Worm (Caenorhabditis elegans): ENCODE data around the gene srh-130.

Gene srh-130

DNA sequence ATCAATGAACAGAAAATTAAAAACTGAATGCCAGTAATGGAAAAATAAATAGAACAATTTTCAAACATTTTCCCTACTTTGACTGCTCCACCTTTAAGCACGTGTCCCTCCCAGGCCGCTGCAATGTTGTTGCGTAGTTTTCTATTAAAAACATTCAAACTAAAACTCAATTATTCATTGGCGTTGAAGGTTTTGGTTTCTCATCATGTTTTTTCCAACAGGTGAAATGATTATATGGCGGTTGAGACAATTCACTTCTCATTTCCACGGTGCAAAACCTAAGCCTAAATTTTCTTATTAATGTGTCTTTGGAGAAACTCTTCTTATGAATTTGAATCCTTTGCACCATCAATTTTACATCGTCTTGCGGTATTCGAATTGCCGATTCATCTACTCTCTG lies at the start of gene srh-130:
Gene srh-130 (plus strand): TSS at position 301 of the 400 bp plus-strand sequence.
- TF ChIP-seq W03F9.2 (tag; optimal IDR thresholded peaks at IDR 0.05) (no peak), dao-5 (tag; optimal IDR thresholded peaks at IDR 0.05) (no peak)

DNA sequence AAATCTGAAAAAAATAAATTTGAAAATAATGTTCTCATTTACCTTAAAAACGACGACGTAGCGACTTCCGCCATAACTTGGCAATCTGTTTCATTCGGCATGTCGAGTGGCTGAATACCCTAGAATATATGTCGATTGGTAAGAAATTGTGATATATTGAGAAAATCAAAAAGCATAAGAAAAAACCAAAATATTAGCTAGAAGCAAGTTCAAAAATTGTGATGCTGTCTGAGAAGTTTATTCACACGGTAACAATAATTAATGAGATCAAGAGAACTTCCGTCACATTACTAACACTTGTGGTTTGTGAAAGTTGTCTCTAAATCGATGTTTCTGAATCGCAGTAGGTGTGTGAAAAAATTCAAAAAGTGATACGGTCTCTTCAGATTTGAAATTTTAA lies 49.0 kb upstream of the srh-130 start, which contains the start of gene srab-1:
Gene srab-1 (minus strand): TSS at position 101 of the 400 bp plus-strand sequence.
- no peak for TF ChIP-seq dao-5 (tag; optimal IDR thresholded peaks at IDR 0.05)
- no peak for TF ChIP-seq him-1 (tag; optimal IDR thresholded peaks at IDR 0.05)
- TF ChIP-seq W03F9.2 (tag; optimal IDR thresholded peaks at IDR 0.05): no peak

DNA sequence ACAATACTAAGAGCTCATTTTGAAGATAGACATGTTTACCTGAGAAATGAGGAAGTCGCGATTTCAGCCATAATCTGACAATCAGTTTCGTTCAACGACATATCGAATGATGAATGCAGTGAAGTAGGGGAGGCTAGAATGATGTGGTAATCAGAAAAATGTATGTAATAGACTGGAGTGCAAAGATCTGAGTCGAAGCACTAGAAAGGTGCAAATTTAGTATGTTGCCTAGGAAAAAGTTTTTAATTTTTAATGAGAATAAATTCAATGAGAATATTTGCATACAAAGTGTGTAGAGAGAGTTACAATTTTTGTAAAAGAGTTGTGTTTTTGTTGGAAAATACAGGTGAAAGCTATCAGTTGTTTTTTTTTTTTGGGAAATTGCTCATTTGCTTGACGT lies 46.0 kb upstream of the srh-130 start, which contains the start of gene srab-2:
Gene srab-2 (minus strand): TSS at position 101 of the 400 bp plus-strand sequence.
- TF ChIP-seq him-1 (tag; optimal IDR thresholded peaks at IDR 0.05) (no peak), W03F9.2 (tag; optimal IDR thresholded peaks at IDR 0.05) (no peak), dao-5 (tag; optimal IDR thresholded peaks at IDR 0.05) (no peak)

DNA sequence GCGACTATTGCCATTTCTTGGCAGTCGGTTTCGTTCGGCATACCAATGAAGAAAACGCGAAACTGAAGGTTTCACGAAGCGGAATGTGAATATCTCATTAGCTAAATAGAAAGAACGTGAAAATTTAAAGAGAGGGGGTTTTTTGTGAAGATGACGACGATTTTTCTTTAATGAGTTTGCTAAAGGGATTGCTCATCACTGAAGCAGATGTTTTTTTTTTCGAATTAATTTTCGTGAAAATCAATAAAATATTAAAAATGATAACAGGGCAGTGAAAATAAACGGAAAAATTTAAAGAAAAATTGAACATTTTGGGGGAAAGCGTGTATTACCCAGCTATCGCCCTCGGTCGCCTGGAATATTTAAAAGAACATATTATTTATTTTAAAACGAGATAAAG lies 43.2 kb upstream of the srh-130 start, which contains the start of gene srab-3:
Gene srab-3 (minus strand): TSS at position 101 of the 400 bp plus-strand sequence.
- TF ChIP-seq him-1 (tag; optimal IDR thresholded peaks at IDR 0.05) (no peak), dao-5 (tag; optimal IDR thresholded peaks at IDR 0.05) (no peak), W03F9.2 (tag; optimal IDR thresholded peaks at IDR 0.05) (no peak)

DNA sequence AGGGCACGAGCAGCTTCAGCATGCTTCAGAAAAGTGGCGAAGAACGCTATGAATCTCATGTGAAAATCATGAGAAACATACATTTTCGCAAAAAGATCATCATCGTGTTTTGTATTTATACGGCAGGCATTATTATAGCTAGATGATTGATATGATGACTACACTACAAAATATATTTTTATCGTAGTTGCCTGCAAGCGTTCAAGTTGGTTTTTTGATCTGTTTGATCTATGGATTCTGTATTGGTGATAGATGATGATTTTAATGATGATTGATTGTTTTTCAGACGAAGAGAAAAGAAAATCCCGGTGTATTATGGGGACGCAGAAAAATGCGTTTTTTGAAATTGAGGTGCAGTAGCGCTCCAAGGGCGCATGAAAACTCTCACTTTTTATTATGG lies 40.3 kb upstream of the srh-130 start, which contains the start of gene ugt-63:
Gene ugt-63 (minus strand): TSS at position 89 of the 400 bp plus-strand sequence.
- TF ChIP-seq dao-5 (tag; optimal IDR thresholded peaks at IDR 0.05): no peak
- no peak for TF ChIP-seq W03F9.2 (tag; optimal IDR thresholded peaks at IDR 0.05)
- TF ChIP-seq him-1 (tag; optimal IDR thresholded peaks at IDR 0.05): no peak

DNA sequence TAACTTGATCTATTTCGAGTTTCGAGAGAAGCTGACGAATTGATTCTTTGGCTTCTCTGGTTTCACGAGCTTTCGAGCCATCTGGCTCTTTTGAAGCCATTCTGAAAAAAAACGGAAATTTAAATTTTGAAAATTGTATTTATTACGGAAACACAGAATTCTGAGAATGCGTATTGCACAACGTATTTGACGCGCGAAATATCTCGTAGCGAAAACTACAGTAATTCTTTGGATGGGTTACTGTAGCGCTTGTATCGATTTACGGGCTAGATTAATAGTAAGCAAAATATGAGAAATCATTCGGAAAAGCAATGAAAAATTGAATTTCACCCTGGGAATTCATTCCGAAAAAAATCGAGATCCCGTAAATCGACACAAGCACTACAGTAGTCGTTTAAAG lies 37.3 kb upstream of the srh-130 start, which contains the start of gene C04F5.8:
Gene C04F5.8 (minus strand): TSS at position 101 of the 400 bp plus-strand sequence.
- TF ChIP-seq W03F9.2 (tag; optimal IDR thresholded peaks at IDR 0.05): no peak
- TF ChIP-seq dao-5 (tag; optimal IDR thresholded peaks at IDR 0.05): no peak
- TF ChIP-seq him-1 (tag; optimal IDR thresholded peaks at IDR 0.05): no peak

DNA sequence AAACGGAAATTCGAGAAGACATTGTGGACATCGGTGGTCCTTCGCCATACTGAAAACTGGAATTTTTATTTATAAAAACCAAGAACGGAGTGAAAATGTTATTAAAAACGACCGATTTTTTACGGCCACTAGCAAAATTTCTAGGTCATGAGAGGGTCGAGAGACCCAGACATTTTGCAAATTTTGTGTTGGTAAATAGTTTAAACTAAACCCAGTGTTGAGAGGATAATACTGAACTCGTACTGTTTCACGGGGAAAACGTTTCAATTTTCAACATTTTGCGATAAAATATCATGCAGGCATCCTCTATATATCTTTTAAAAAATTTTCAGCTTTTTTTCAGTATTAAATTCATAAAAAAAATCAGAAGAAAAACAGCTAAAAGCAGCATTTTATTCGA lies 31.9 kb upstream of the srh-130 start, which contains the start of gene C04F5.9:
Gene C04F5.9 (minus strand): TSS at position 101 of the 400 bp plus-strand sequence.
- TF ChIP-seq dao-5 (tag; optimal IDR thresholded peaks at IDR 0.05): no peak
- no peak for TF ChIP-seq W03F9.2 (tag; optimal IDR thresholded peaks at IDR 0.05)
- TF ChIP-seq him-1 (tag; optimal IDR thresholded peaks at IDR 0.05): no peak

DNA sequence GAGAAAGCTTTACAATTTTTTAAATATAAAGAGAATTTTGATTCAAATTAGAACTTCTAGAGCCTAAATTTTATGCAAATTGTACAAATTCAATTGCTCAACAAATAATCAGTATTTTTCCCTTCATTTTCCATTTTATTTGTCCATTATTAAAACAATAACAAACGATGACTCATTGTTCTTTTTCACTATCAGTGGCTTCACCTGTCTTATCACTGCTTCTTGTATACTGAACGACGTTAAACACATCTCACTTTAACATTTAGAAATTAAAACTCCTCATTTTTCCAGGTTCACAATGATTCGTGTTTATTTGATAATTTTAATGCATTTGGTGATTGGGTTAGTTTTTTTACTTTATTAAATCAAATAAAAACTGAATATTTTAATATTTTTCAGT lies 31.3 kb upstream of the srh-130 start, which contains the start of gene sid-1:
Gene sid-1 (plus strand): TSS at position 292 of the 400 bp plus-strand sequence.
- TF ChIP-seq him-1 (tag; optimal IDR thresholded peaks at IDR 0.05) (no peak), W03F9.2 (tag; optimal IDR thresholded peaks at IDR 0.05) (no peak), dao-5 (tag; optimal IDR thresholded peaks at IDR 0.05) (no peak)

DNA sequence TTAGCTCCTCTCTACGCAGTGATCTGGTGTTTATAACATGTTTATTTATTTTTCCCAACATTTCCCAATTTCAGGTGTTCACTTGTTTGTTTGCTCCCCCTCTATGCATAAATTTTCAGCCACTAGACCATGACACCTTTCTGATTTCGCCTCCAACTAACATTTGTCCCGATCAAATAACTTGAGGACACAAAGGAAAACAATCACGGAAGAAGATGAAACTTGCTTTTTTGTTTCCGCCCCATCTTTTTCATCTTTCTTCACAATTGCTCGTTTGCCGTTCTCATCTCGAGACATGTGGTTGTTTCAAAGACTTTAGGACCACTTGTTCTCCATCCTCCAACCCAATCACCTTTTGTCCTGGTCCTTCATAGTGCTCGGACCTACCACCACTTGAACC lies 24.2 kb upstream of the srh-130 start, which contains the start of gene F14F9.5:
Gene F14F9.5 (plus strand): TSS at position 301 of the 400 bp plus-strand sequence.
- no peak for TF ChIP-seq W03F9.2 (tag; optimal IDR thresholded peaks at IDR 0.05)
- TF ChIP-seq him-1 (tag; optimal IDR thresholded peaks at IDR 0.05): no peak
- TF ChIP-seq dao-5 (tag; optimal IDR thresholded peaks at IDR 0.05): no peak

DNA sequence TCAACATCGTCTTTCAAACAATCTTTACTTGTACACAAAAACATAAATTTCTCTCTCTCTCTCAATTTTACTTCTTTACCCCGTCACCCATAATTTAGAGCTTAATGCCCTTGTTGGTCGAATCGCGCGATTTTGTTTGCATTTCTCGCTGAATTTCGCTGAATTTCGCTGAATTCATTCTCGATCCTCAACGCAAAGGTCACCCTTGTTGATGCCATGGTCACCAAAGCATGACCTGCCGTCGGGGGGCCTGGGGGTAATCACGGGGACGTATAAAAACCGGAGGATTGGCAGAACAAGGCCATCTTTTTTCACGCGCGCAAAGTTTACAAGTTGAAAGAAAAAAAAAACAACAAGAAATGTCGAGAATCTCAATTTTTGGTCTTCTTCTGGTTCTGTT lies 21.0 kb upstream of the srh-130 start, which contains the start of gene F14F9.8:
Gene F14F9.8 (plus strand): TSS at position 301 of the 400 bp plus-strand sequence.
- TF ChIP-seq him-1 (tag; optimal IDR thresholded peaks at IDR 0.05) (no peak), W03F9.2 (tag; optimal IDR thresholded peaks at IDR 0.05) (no peak), dao-5 (tag; optimal IDR thresholded peaks at IDR 0.05) (no peak)

DNA sequence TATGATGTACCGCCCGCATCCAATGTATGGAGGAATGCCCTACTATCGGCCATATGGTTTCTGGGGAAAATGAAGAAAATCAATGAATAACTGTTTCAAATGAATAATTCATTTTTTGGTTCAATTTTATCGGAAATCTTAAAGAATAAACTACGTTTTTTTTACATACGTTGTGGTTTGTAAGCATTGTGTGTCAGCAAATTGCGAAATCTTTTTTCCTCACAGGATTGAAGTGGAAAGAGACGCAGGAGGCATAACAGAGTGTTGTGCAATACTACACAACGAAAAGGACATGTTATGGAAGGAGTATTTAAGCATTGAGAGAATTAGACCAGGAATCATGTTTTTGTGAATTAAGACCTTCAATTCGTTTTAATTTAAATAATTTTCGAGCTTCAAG lies 19.6 kb upstream of the srh-130 start:
- no peak for TF ChIP-seq dao-5 (tag; optimal IDR thresholded peaks at IDR 0.05)
- no peak for TF ChIP-seq him-1 (tag; optimal IDR thresholded peaks at IDR 0.05)
- TF ChIP-seq W03F9.2 (tag; optimal IDR thresholded peaks at IDR 0.05): peak; percentile 29

DNA sequence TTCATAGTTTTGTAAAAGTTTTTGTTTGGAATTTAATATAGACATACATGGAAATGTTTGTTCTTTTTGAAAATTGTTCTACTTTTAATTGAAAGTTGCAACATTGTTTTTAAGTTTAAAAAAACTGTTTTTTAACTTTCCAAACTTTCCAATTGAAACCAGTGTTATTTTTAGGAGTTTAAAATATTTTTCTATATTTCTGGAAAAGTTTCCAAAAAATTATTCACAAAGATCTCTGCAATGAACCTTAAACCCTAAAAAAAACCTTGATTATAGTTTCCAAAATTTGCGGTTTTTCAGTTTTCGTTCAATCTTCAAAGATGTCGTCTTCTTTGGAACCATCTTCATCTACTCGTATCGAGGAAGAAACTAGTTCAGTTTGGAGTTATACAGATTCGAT lies 18.5 kb upstream of the srh-130 start, which contains the start of gene F14F9.4:
Gene F14F9.4 (plus strand): TSS at position 301 of the 400 bp plus-strand sequence.
- no peak for TF ChIP-seq him-1 (tag; optimal IDR thresholded peaks at IDR 0.05)
- TF ChIP-seq W03F9.2 (tag; optimal IDR thresholded peaks at IDR 0.05): no peak
- TF ChIP-seq dao-5 (tag; optimal IDR thresholded peaks at IDR 0.05): no peak

DNA sequence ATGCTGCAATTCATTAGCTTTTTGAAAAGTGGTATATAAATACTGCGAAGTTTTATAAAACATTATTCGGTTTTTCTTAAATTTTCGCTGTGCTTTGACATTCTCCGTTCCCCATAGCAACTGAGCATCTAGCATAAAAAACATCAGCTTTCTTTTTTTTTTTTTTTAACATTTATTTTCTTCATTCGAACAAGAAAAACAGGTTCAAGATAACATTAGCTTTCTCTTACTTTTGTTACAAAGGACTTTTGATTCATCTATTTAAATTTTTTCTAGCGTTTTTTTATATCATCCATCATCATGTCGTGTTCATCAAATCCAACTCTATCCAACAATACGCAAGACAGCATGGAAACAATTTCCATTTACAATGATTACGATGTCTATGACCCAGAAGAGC lies 13.1 kb upstream of the srh-130 start, which contains the start of gene F14F9.3:
Gene F14F9.3 (plus strand): TSS at position 301 of the 400 bp plus-strand sequence.
- TF ChIP-seq him-1 (tag; optimal IDR thresholded peaks at IDR 0.05) (no peak), W03F9.2 (tag; optimal IDR thresholded peaks at IDR 0.05) (no peak), dao-5 (tag; optimal IDR thresholded peaks at IDR 0.05) (no peak)

DNA sequence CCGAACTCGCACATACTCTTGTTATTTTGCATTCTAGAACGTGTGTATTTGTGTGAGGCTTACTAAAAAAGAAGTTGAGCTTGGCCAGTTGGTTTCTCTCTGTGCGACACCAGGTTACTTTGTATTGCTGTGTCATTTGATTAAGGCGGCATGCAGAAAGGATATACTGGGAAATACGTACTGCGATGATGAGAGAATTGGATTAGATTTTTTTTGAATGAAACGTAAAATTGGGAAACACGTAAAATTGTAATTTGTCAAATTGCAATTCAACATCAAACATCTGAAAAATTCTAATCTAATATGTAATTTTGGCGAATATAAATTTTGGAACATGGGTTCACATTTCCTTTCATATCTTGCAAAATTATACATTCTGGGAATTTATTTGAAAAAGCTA lies 7.2 kb upstream of the srh-130 start, which contains the start of gene srh-129:
Gene srh-129 (minus strand): TSS at position 101 of the 400 bp plus-strand sequence.
- TF ChIP-seq W03F9.2 (tag; optimal IDR thresholded peaks at IDR 0.05) (no peak), dao-5 (tag; optimal IDR thresholded peaks at IDR 0.05) (no peak), him-1 (tag; optimal IDR thresholded peaks at IDR 0.05) (no peak)

All from whole organism, L4/young adult.